Worm (Caenorhabditis elegans) whole organism, L4/young adult: ENCODE measurements around the gene col-140.

Experiments used
- W03F9.2 ChIP-seq: fragments of 150-350 bp; optimal IDR thresholded peaks from 2 replicates; lab custom pipeline; 2014; ENCODE audit warnings: missing biosample characterization, missing genetic modification characterization
- dao-5 ChIP-seq: sonication (generic microtip); optimal IDR thresholded peaks from 2 replicates; lab custom pipeline; 2016; ENCODE audit warnings: missing genotype, missing genetic modification characterization, moderate library complexity, missing compliant biosample characterization
- him-1 ChIP-seq: sonication (generic microtip); optimal IDR thresholded peaks from 2 replicates; lab custom pipeline; 2016; ENCODE audit warnings: missing genotype, missing genetic modification reagents, missing genetic modification characterization, missing compliant biosample characterization

ce11 chrV:5862479-5863188 is 26.0 kb upstream of the col-140 start, which contains the start of gene F26F12.8:
- TF ChIP-seq W03F9.2 (tag; lab: Kevin White, UChicago) (no peak), him-1 (tag; lab: Kevin White, UChicago) (no peak), dao-5 (tag; lab: Kevin White, UChicago) (no peak)
